Fruit fly (Drosophila melanogaster) Kc167 (cell line): Measurements from ENCODE around the gene CG9411.

Source experiments
- Myc ChIP-seq: fragments of >200 bp; optimal IDR thresholded peaks from 2 replicates; lab custom pipeline; 2017; ENCODE audit warnings: missing external identifiers
- Sin3A ChIP-seq: fragments of >200 bp; optimal IDR thresholded peaks from 2 replicates; lab custom pipeline; 2018; ENCODE audit warnings: missing external identifiers
- h ChIP-seq: fragments of >200 bp; optimal IDR thresholded peaks from 3 replicates; lab custom pipeline; 2018; ENCODE audit warnings: missing external identifiers
- insv ChIP-seq: fragments of >200 bp; optimal IDR thresholded peaks from 3 replicates; lab custom pipeline; 2018; ENCODE audit warnings: missing external identifiers
- psq ChIP-seq: fragments of >200 bp; optimal IDR thresholded peaks from 2 replicates; lab custom pipeline; 2017; ENCODE audit warnings: missing external identifiers
- ttk ChIP-seq: sonication (Bioruptor generic); optimal IDR thresholded peaks from 2 replicates; lab custom pipeline; 2017; ENCODE audit warnings: missing external identifiers

Gene CG9411

dm6 chrX:14480020-14480419, at the start of gene CG9411:
Gene CG9411, minus strand, starts transcription at chrX:14480086.
- no peak for TF ChIP-seq Myc (lab: Kevin White, UChicago)
- no peak for TF ChIP-seq ttk (lab: Kevin White, UChicago)
- no peak for TF ChIP-seq insv (lab: Kevin White, UChicago)
- TF ChIP-seq Sin3A (lab: Kevin White, UChicago): no peak
- no peak for TF ChIP-seq h (lab: Kevin White, UChicago)

- TF ChIP-seq Sin3A (lab: Kevin White, UChicago) (no peak), h (lab: Kevin White, UChicago) (no peak), ttk (lab: Kevin White, UChicago) (no peak), insv (lab: Kevin White, UChicago) (no peak), Myc (lab: Kevin White, UChicago) (no peak), psq (lab: Kevin White, UChicago) (no peak)
Observed at dm6 chrX:14500992-14501391, 21.1 kb upstream of the CG9411 start.

dm6 chrX:14495835-14496234, 15.9 kb upstream of the CG9411 start, which contains the start of gene CG12540:
Gene CG12540, plus strand, starts transcription at chrX:14496135.
- TF ChIP-seq psq (lab: Kevin White, UChicago) (no peak), Myc (lab: Kevin White, UChicago) (no peak), h (lab: Kevin White, UChicago) (no peak), Sin3A (lab: Kevin White, UChicago) (no peak), insv (lab: Kevin White, UChicago) (no peak), ttk (lab: Kevin White, UChicago) (no peak)

- TF ChIP-seq insv (lab: Kevin White, UChicago): no peak
- TF ChIP-seq ttk (lab: Kevin White, UChicago): no peak
- no peak for TF ChIP-seq h (lab: Kevin White, UChicago)
- TF ChIP-seq Myc (lab: Kevin White, UChicago): no peak
- TF ChIP-seq psq (lab: Kevin White, UChicago): no peak
- TF ChIP-seq Sin3A (lab: Kevin White, UChicago): no peak
Observed at dm6 chrX:14493779-14494401, 14.0 kb upstream of the CG9411 start.

dm6 chrX:14483521-14484031, 3.7 kb upstream of the CG9411 start:
- TF ChIP-seq ttk (lab: Kevin White, UChicago) (no peak), Sin3A (lab: Kevin White, UChicago) (no peak), psq (lab: Kevin White, UChicago) (no peak)

dm6 chrX:14481607-14482006, 1.7 kb upstream of the CG9411 start:
- TF ChIP-seq psq (lab: Kevin White, UChicago) (no peak), Myc (lab: Kevin White, UChicago) (no peak), Sin3A (lab: Kevin White, UChicago) (no peak)

dm6 chrX:14481206-14481605, 1.3 kb upstream of the CG9411 start:
- no peak for TF ChIP-seq Sin3A (lab: Kevin White, UChicago)
- no peak for TF ChIP-seq h (lab: Kevin White, UChicago)
- no peak for TF ChIP-seq insv (lab: Kevin White, UChicago)
- TF ChIP-seq ttk (lab: Kevin White, UChicago): no peak
- no peak for TF ChIP-seq Myc (lab: Kevin White, UChicago)

dm6 chrX:14446853-14447252, 33.0 kb downstream of the CG9411 start:
- TF ChIP-seq ttk (lab: Kevin White, UChicago) (no peak), Myc (lab: Kevin White, UChicago) (no peak), Sin3A (lab: Kevin White, UChicago) (no peak), psq (lab: Kevin White, UChicago) (no peak), insv (lab: Kevin White, UChicago) (no peak), h (lab: Kevin White, UChicago) (no peak)
